Worm (Caenorhabditis elegans) whole organism, L4/young adult: ENCODE results near the gene Y37H2A.10.

Experiments used
- W03F9.2 ChIP-seq: fragments of 150-350 bp; optimal IDR thresholded peaks from 2 replicates; lab custom pipeline; 2014; ENCODE audit warnings: missing biosample characterization, missing genetic modification characterization
- him-1 ChIP-seq: sonication (generic microtip); optimal IDR thresholded peaks from 2 replicates; lab custom pipeline; 2016; ENCODE audit warnings: missing genotype, missing genetic modification reagents, missing genetic modification characterization, missing compliant biosample characterization

DNA sequence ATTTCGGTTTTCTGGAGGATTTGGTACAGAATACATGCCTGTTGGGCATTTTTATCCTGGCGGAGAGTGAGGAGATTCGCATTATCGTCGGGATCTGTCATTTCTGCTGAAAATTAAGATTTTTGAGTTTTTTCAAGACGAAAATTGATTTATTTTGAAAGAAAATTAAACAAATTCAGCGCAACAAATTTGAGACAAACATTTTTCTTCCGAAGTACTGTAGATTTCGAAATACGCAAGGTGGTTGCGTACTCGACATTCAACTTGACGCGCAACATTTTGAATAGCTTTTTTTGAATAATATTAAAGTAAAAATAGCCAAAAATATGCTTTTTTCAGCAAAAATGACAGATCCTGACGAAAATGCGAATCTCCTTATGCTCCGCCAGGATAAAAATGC is 4.4 kb upstream of the Y37H2A.10 start, which contains the start of gene Y37H2A.7:
- TF ChIP-seq W03F9.2 (tag; lab: Kevin White, UChicago) (no peak), him-1 (tag; lab: Kevin White, UChicago) (no peak)
